Fruit fly (Drosophila melanogaster): Measurements from ENCODE around the gene CG8188.

CG8188 gene

dm6 chrX:17712995-17713739 lies 10.3 kb upstream of the CG8188 start (continued):
- no peak for TF ChIP-seq psq (GFP tag; optimal IDR thresholded peaks at IDR 0.05)
- no peak for TF ChIP-seq E2f2 (GFP tag; IDR thresholded peaks at IDR 0.05)
- no peak for TF ChIP-seq lov (optimal IDR thresholded peaks at IDR 0.05)
- no peak for TF ChIP-seq lov (GFP tag; IDR thresholded peaks at IDR 0.05)
- peak; percentile 44 for TF ChIP-seq CG4730 (GFP tag; IDR thresholded peaks at IDR 0.05)
- no peak for TF ChIP-seq CG7786 (GFP tag; optimal IDR thresholded peaks at IDR 0.05)
- no peak for TF ChIP-seq CG31365 (tag; optimal IDR thresholded peaks at IDR 0.05)
- no peak for TF ChIP-seq pum (GFP tag; optimal IDR thresholded peaks at IDR 0.05)
- no peak for TF ChIP-seq Dref (GFP tag; IDR thresholded peaks at IDR 0.05)
- no peak for TF ChIP-seq Myb (GFP tag; optimal IDR thresholded peaks at IDR 0.05)
- peak; percentile 37 for TF ChIP-seq Fer3 (tag; optimal IDR thresholded peaks at IDR 0.05)
- TF ChIP-seq HLH3B (GFP tag; IDR thresholded peaks at IDR 0.05) = peak; percentile 44
- TF ChIP-seq CG7372 (GFP tag; IDR thresholded peaks at IDR 0.05) = peak; percentile 52
- TF ChIP-seq Dbx (GFP tag; IDR thresholded peaks at IDR 0.05) = no peak
- peak; percentile 48 for TF ChIP-seq HHEX (GFP tag; optimal IDR thresholded peaks at IDR 0.05)
- TF ChIP-seq ken (GFP tag; IDR thresholded peaks at IDR 0.05) = no peak
- TF ChIP-seq Rx (GFP tag; IDR thresholded peaks at IDR 0.05) = no peak
- peak; percentile 45 for TF ChIP-seq CG12219 (GFP tag; optimal IDR thresholded peaks at IDR 0.05)
- peak; percentile 11 for TF ChIP-seq caup (GFP tag; optimal IDR thresholded peaks at IDR 0.05; ENCODE audit: severe bottlenecking)
- TF ChIP-seq CG17568 (GFP tag; optimal IDR thresholded peaks at IDR 0.05) = peak; percentile 23
- TF ChIP-seq CG14050 (GFP tag; IDR thresholded peaks at IDR 0.05) = peak; percentile 52
- TF ChIP-seq croc (GFP tag; conservative IDR thresholded peaks at IDR 0.05) = peak; percentile 13; the same call in 2 of the 3 replicates
- peak; percentile 38 for TF ChIP-seq Fer1 (GFP tag; optimal IDR thresholded peaks at IDR 0.05)
- TF ChIP-seq CG10979 (tag; optimal IDR thresholded peaks at IDR 0.05) = peak; percentile 73
- TF ChIP-seq Sox100B (GFP tag; optimal IDR thresholded peaks at IDR 0.05) = peak; percentile 72
- TF ChIP-seq stc (GFP tag; IDR thresholded peaks at IDR 0.05) = no peak
- TF ChIP-seq exex (tag; optimal IDR thresholded peaks at IDR 0.05) = no peak
- TF ChIP-seq Deaf1 (tag; optimal IDR thresholded peaks at IDR 0.05) = peak; percentile 36
- no peak for TF ChIP-seq wek (GFP tag; optimal IDR thresholded peaks at IDR 0.05)
- TF ChIP-seq Side (GFP tag; optimal IDR thresholded peaks at IDR 0.05) = no peak
- peak; percentile 13; the same call in 1 of the 3 replicates for TF ChIP-seq Optix (GFP tag; IDR thresholded peaks at IDR 0.05)
- TF ChIP-seq CG16815 (GFP tag; optimal IDR thresholded peaks at IDR 0.05) = peak; percentile 33
- no peak for TF ChIP-seq CG15011 (GFP tag; optimal IDR thresholded peaks at IDR 0.05)
- peak; percentile 64; the same call in 1 of the 2 replicates for TF ChIP-seq ranshi (GFP tag; IDR thresholded peaks at IDR 0.05)
- TF ChIP-seq stwl (tag; optimal IDR thresholded peaks at IDR 0.05) = no peak
- TF ChIP-seq CG17186 (GFP tag; optimal IDR thresholded peaks at IDR 0.05) = no peak
- TF ChIP-seq CG12299 (tag; optimal IDR thresholded peaks at IDR 0.05) = no peak
- TF ChIP-seq grau (tag; optimal IDR thresholded peaks at IDR 0.05) = no peak
- TF ChIP-seq dm (GFP tag; optimal IDR thresholded peaks at IDR 0.05) = no peak
- no peak for TF ChIP-seq fd64A (GFP tag; optimal IDR thresholded peaks at IDR 0.05)
- no peak for TF ChIP-seq Adf1 (GFP tag; IDR thresholded peaks at IDR 0.05)
- no peak for TF ChIP-seq CG16813 (GFP tag; IDR thresholded peaks at IDR 0.05; ENCODE audit: partially characterized antibody)
- TF ChIP-seq CG8765 (GFP tag; IDR thresholded peaks at IDR 0.05) = peak; percentile 53; the same call in 1 of the 2 replicates
- peak; percentile 9; the same call in 1 of the 2 replicates for TF ChIP-seq H2.0 (GFP tag; IDR thresholded peaks at IDR 0.05)
- no peak for TF ChIP-seq Fer2 (tag; optimal IDR thresholded peaks at IDR 0.05)
- peak; percentile 66 for TF ChIP-seq Six4 (GFP tag; optimal IDR thresholded peaks at IDR 0.05)
- no peak for TF ChIP-seq Doc3 (GFP tag; IDR thresholded peaks at IDR 0.05; ENCODE audit: partially characterized antibody)
- TF ChIP-seq trh (GFP tag; optimal IDR thresholded peaks at IDR 0.05) = no peak
- no peak for TF ChIP-seq CG1832 (GFP tag; optimal IDR thresholded peaks at IDR 0.05)
- TF ChIP-seq inv (GFP tag; IDR thresholded peaks at IDR 0.05; ENCODE audit: partially characterized antibody) = no peak
